Fruit fly (Drosophila melanogaster): Measurements from ENCODE around the gene eIF4EHP.

eIF4EHP gene

DNA sequence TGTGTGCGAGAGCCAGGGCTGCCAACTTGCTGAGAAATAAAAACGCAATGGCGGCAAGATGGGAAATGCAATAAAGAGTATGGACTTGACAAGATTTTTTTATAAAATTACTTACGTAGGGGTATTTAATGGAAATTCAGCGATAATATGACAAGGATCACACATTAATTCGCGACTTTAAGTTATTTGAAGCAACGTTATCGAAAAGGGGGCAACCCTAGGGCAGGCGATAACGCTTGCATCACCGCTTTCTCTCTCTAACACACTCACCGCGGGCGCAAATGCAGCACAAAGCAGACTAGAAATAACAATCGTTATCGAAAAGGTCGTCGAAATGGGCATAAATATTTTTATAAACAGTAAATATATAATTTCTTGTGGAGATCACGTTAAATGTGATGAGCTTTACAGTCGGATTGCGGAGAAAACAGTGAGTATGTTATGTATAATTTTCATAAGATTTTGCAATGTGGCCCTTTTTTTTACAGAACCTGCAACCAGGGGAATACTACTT lies 60.7 kb downstream of the eIF4EHP start, which contains the start of gene Rox8 (continued):
- TF ChIP-seq gce (GFP tag; IDR thresholded peaks at IDR 0.05), result no peak
- no peak for TF ChIP-seq CG5953 (GFP tag; IDR thresholded peaks at IDR 0.05)
- TF ChIP-seq Oaz (GFP tag; IDR thresholded peaks at IDR 0.05), result no peak
- peak; percentile 88 for TF ChIP-seq CG17186 (GFP tag; optimal IDR thresholded peaks at IDR 0.05)
- no peak for TF ChIP-seq ato (GFP tag; IDR thresholded peaks at IDR 0.05; ENCODE audit: partially characterized antibody)
- no peak for TF ChIP-seq CG4360 (GFP tag; IDR thresholded peaks at IDR 0.05)
- no peak for TF ChIP-seq CG4707 (GFP tag; optimal IDR thresholded peaks at IDR 0.05)
- TF ChIP-seq Lhr (GFP tag; optimal IDR thresholded peaks at IDR 0.05), result no peak
- no peak for TF ChIP-seq Aef1 (GFP tag; IDR thresholded peaks at IDR 0.05)
- peak; percentile 55 for TF ChIP-seq Rfx (GFP tag; IDR thresholded peaks at IDR 0.05)
- peak; percentile 48; the same call in 1 of the 2 replicates for TF ChIP-seq Bgb (GFP tag; IDR thresholded peaks at IDR 0.05; ENCODE audit: partially characterized antibody)
- TF ChIP-seq CG14710 (tag; optimal IDR thresholded peaks at IDR 0.05), result peak; percentile 75
- no peak for TF ChIP-seq ase (GFP tag; IDR thresholded peaks at IDR 0.05)
- peak; percentile 46 for TF ChIP-seq CG9932 (GFP tag; IDR thresholded peaks at IDR 0.05)
- no peak for TF ChIP-seq CG8359 (GFP tag; optimal IDR thresholded peaks at IDR 0.05; ENCODE audit: borderline replicate concordance)
- TF ChIP-seq CG11560 (tag; IDR thresholded peaks at IDR 0.05), result no peak
- peak; percentile 22 for TF ChIP-seq Nf-YB (GFP tag; optimal IDR thresholded peaks at IDR 0.05)
- TF ChIP-seq CG17328 (GFP tag; IDR thresholded peaks at IDR 0.05), result no peak
- peak; percentile 63 for TF ChIP-seq CG13624 (GFP tag; optimal IDR thresholded peaks at IDR 0.05)
- TF ChIP-seq Awh (GFP tag; IDR thresholded peaks at IDR 0.05), result no peak
- no peak for TF ChIP-seq rib (GFP tag; IDR thresholded peaks at IDR 0.05)
- no peak for TF ChIP-seq slp2 (GFP tag; optimal IDR thresholded peaks at IDR 0.05)
- peak; percentile 51 for TF ChIP-seq gfzf (GFP tag; optimal IDR thresholded peaks at IDR 0.05)
- 0 out of 3 replicates have a peak, but pooled peaks have one; percentile 23 for TF ChIP-seq mld (GFP tag; IDR thresholded peaks at IDR 0.05; ENCODE audit: partially characterized antibody)
- no peak for TF ChIP-seq pan (optimal IDR thresholded peaks at IDR 0.05)
- no peak for TF ChIP-seq pan (GFP tag; optimal IDR thresholded peaks at IDR 0.05 in 1 of 2, IDR thresholded peaks at IDR 0.05 in 1 of 2)
- no peak for TF ChIP-seq CG9215 (GFP tag; IDR thresholded peaks at IDR 0.05)
- TF ChIP-seq chif (GFP tag; optimal IDR thresholded peaks at IDR 0.05), result peak in 1 of 2 experiments; percentile 26
- TF ChIP-seq CG3407 (GFP tag; optimal IDR thresholded peaks at IDR 0.05), result no peak
- peak; percentile 50; the same call in 2 of the 3 replicates for TF ChIP-seq CG16813 (GFP tag; IDR thresholded peaks at IDR 0.05; ENCODE audit: partially characterized antibody)
- no peak for TF ChIP-seq lov (optimal IDR thresholded peaks at IDR 0.05)
- TF ChIP-seq lov (GFP tag; IDR thresholded peaks at IDR 0.05), result no peak
- TF ChIP-seq Sox102F (GFP tag; optimal IDR thresholded peaks at IDR 0.05), result no peak
- peak; percentile 44; the same call in 2 of the 3 replicates for TF ChIP-seq zen2 (GFP tag; IDR thresholded peaks at IDR 0.05; ENCODE audit: partially characterized antibody)
- no peak for TF ChIP-seq Oli (tag; optimal IDR thresholded peaks at IDR 0.05)
- TF ChIP-seq NC2β (GFP tag; optimal IDR thresholded peaks at IDR 0.05), result peak; percentile 31
- no peak for TF ChIP-seq CG2199 (GFP tag; IDR thresholded peaks at IDR 0.05)
- no peak for TF ChIP-seq lbe (GFP tag; optimal IDR thresholded peaks at IDR 0.05)
- no peak for TF ChIP-seq bigmax (GFP tag; optimal IDR thresholded peaks at IDR 0.05)
- TF ChIP-seq her (GFP tag; optimal IDR thresholded peaks at IDR 0.05), result peak; percentile 18
- TF ChIP-seq CG1602 (GFP tag; optimal IDR thresholded peaks at IDR 0.05), result peak; percentile 14
- no peak for TF ChIP-seq CG3726 (GFP tag; IDR thresholded peaks at IDR 0.05)
- no peak for TF ChIP-seq CG7745 (tag; optimal IDR thresholded peaks at IDR 0.05)
- TF ChIP-seq Ssrp (tag; optimal IDR thresholded peaks at IDR 0.05), result no peak
- TF ChIP-seq CG2875 (GFP tag; optimal IDR thresholded peaks at IDR 0.05), result no peak
- no peak for TF ChIP-seq sisA (GFP tag; IDR thresholded peaks at IDR 0.05)
- TF ChIP-seq Lim3 (GFP tag; IDR thresholded peaks at IDR 0.05), result no peak
- TF ChIP-seq CG10267 (tag; optimal IDR thresholded peaks at IDR 0.05), result peak; percentile 62
- TF ChIP-seq YL-1 (GFP tag; optimal IDR thresholded peaks at IDR 0.05), result peak; percentile 50
- no peak for TF ChIP-seq CG18599 (GFP tag; optimal IDR thresholded peaks at IDR 0.05)
- peak; percentile 5 for TF ChIP-seq dmrt11E (tag; optimal IDR thresholded peaks at IDR 0.05)
